Worm (Caenorhabditis elegans) whole organism, L3 larva: ENCODE results near the gene srlf-10.

Source experiments
- R02D3.7 ChIP-seq: fragments of 150-350 bp; optimal IDR thresholded peaks from 2 replicates; lab custom pipeline; 2014; ENCODE audit warnings: missing biosample characterization, missing genetic modification characterization
- aly-2 ChIP-seq: fragments of 150-350 bp; optimal IDR thresholded peaks from 2 replicates; lab custom pipeline; 2014; ENCODE audit warnings: missing biosample characterization, missing genetic modification characterization
- ceh-16 ChIP-seq: sonication (generic microtip); optimal IDR thresholded peaks from 2 replicates; lab custom pipeline; 2017; ENCODE audit warnings: missing biosample characterization, missing genetic modification characterization
- ceh-9 ChIP-seq: sonication (generic microtip); optimal IDR thresholded peaks from 2 replicates; lab custom pipeline; 2018; ENCODE audit warnings: missing biosample characterization, missing genetic modification characterization
- daf-12 ChIP-seq: fragments of 150-350 bp; optimal IDR thresholded peaks from 2 replicates; lab custom pipeline; 2014; ENCODE audit warnings: missing biosample characterization, missing genetic modification reagents, missing genetic modification characterization
- egl-5 ChIP-seq: fragments of 150-350 bp; optimal IDR thresholded peaks from 2 replicates; lab custom pipeline; 2017; ENCODE audit warnings: missing biosample characterization, missing genetic modification reagents, missing genetic modification characterization, inconsistent platforms
- elt-1 ChIP-seq: fragments of 150-350 bp; optimal IDR thresholded peaks from 2 replicates; lab custom pipeline; 2014; ENCODE audit warnings: missing biosample characterization, missing genetic modification characterization
- elt-2 ChIP-seq: sonication (generic microtip); optimal IDR thresholded peaks from 2 replicates; lab custom pipeline; 2016; ENCODE audit warnings: missing genetic modification reagents, mild to moderate bottlenecking, missing genetic modification characterization, missing compliant biosample characterization
- fkh-10 ChIP-seq: sonication (generic microtip); optimal IDR thresholded peaks from 2 replicates; lab custom pipeline; 2017; ENCODE audit warnings: missing biosample characterization, missing genetic modification reagents, missing genetic modification characterization
- fkh-2 ChIP-seq: fragments of 150-350 bp; optimal IDR thresholded peaks from 2 replicates; lab custom pipeline; 2014; ENCODE audit warnings: missing biosample characterization, missing genetic modification reagents, missing genetic modification characterization
- fos-1 ChIP-seq: fragments of 150-350 bp; optimal IDR thresholded peaks from 2 replicates; lab custom pipeline; 2014; ENCODE audit warnings: missing biosample characterization, missing genetic modification characterization
- hmg-11 ChIP-seq: sonication (generic microtip); optimal IDR thresholded peaks from 2 replicates; lab custom pipeline; 2016; ENCODE audit warnings: missing genetic modification characterization, missing compliant biosample characterization
- jun-1 ChIP-seq: fragments of 150-350 bp; optimal IDR thresholded peaks from 2 replicates; lab custom pipeline; 2014; ENCODE audit warnings: missing biosample characterization, missing genetic modification reagents, missing genetic modification characterization
- lin-15B ChIP-seq: fragments of 150-350 bp; optimal IDR thresholded peaks from 2 replicates; lab custom pipeline; 2014; ENCODE audit warnings: missing biosample characterization, missing genetic modification characterization
- lin-39 ChIP-seq: fragments of 150-350 bp; optimal IDR thresholded peaks from 2 replicates; lab custom pipeline; 2018; ENCODE audit warnings: missing biosample characterization, missing genetic modification reagents, missing genetic modification characterization
- mdl-1 ChIP-seq: fragments of 150-350 bp; optimal IDR thresholded peaks from 2 replicates; lab custom pipeline; 2014; ENCODE audit warnings: missing biosample characterization, missing genetic modification characterization
- mml-1 ChIP-seq: fragments of 150-350 bp; sonication (generic microtip); optimal IDR thresholded peaks from 3 replicates; lab custom pipeline; 2014; ENCODE audit warnings: missing biosample characterization, missing genetic modification characterization
- nfya-1 ChIP-seq: sonication (generic microtip); optimal IDR thresholded peaks from 2 replicates; lab custom pipeline; 2017; ENCODE audit warnings: missing genetic modification characterization, mild to moderate bottlenecking, missing compliant biosample characterization, antibody characterized with exemption, moderate library complexity; ENCODE audit not compliant: insufficient read depth
- nhr-11 ChIP-seq: fragments of 150-350 bp; optimal IDR thresholded peaks from 2 replicates; lab custom pipeline; 2014; ENCODE audit warnings: missing biosample characterization, missing genetic modification characterization
- nhr-23 ChIP-seq: fragments of 150-350 bp; optimal IDR thresholded peaks from 2 replicates; lab custom pipeline; 2014; ENCODE audit warnings: missing biosample characterization, missing genetic modification reagents, missing genetic modification characterization
- nhr-43 ChIP-seq: sonication (generic microtip); optimal IDR thresholded peaks from 2 replicates; lab custom pipeline; 2016; ENCODE audit warnings: mild to moderate bottlenecking, missing genetic modification characterization, missing compliant biosample characterization; ENCODE audit not compliant: poor library complexity, severe bottlenecking
- nhr-67 ChIP-seq: fragments of 150-350 bp; optimal IDR thresholded peaks from 2 replicates; lab custom pipeline; 2014; ENCODE audit warnings: missing biosample characterization, missing genetic modification characterization
- nhr-77 ChIP-seq: fragments of 150-350 bp; optimal IDR thresholded peaks from 2 replicates; lab custom pipeline; 2014; ENCODE audit warnings: missing biosample characterization, missing genetic modification characterization
- pha-4 ChIP-seq: fragments of 150-350 bp; optimal IDR thresholded peaks from 2 replicates; lab custom pipeline; 2014; ENCODE audit warnings: missing biosample characterization, missing genetic modification reagents, missing genetic modification characterization
- pqm-1 ChIP-seq: fragments of 150-350 bp; optimal IDR thresholded peaks from 2 replicates; lab custom pipeline; 2017; ENCODE audit warnings: missing biosample characterization, missing genetic modification characterization, inconsistent platforms
- sea-2 ChIP-seq: fragments of 150-350 bp; sonication (generic microtip); optimal IDR thresholded peaks from 4 replicates; lab custom pipeline; 2014; ENCODE audit warnings: missing biosample characterization, missing genetic modification reagents, missing genetic modification characterization
- skn-1 ChIP-seq: fragments of 150-350 bp; optimal IDR thresholded peaks from 2 replicates; lab custom pipeline; 2014; ENCODE audit warnings: missing biosample characterization, missing genetic modification characterization
- snpc-4 ChIP-seq: fragments of 150-350 bp; optimal IDR thresholded peaks from 2 replicates; lab custom pipeline; 2014; ENCODE audit warnings: missing biosample characterization, missing genetic modification characterization
- unc-62 ChIP-seq: fragments of 150-350 bp; sonication (generic microtip); optimal IDR thresholded peaks from 4 replicates; lab custom pipeline; 2014; ENCODE audit warnings: missing biosample characterization, missing genetic modification reagents, missing genetic modification characterization
- ztf-11 ChIP-seq: fragments of 150-350 bp; optimal IDR thresholded peaks from 2 replicates; lab custom pipeline; 2014; ENCODE audit warnings: missing biosample characterization, missing genetic modification characterization

Gene srlf-10

DNA sequence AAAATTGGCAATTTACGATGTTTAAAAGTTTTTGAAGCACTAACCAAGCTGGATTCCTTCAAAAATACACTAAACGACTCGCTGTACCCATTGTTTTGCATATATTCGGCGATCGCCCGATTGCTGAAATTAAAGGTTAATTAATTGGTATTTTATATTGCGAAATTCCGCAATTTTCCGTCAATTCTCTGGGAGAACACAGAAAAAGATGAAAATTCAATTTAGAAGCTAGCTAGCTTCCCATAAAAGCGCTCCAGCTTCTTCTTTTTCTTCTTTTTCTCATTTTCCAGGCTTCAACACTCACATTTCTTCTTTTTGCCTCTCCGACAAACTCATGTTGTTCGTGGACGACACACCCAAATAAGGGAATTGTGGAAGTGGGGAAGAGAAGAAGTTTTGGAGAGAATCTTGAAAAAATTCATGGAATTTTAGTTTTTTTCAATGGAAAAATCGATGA, 25.7 kb upstream of the srlf-10 start, which contains the start of gene lis-1:
TSS of gene lis-1 (minus strand) at position 407 of the 457 bp plus-strand sequence.
- TF ChIP-seq nfya-1 (peak; percentile 5), unc-62 (no peak), ceh-16 (no peak), mdl-1 (no peak), elt-1 (tag; lab: Kevin White, UChicago) (no peak), aly-2 (no peak), nhr-11 (tag; lab: Kevin White, UChicago) (no peak)

DNA sequence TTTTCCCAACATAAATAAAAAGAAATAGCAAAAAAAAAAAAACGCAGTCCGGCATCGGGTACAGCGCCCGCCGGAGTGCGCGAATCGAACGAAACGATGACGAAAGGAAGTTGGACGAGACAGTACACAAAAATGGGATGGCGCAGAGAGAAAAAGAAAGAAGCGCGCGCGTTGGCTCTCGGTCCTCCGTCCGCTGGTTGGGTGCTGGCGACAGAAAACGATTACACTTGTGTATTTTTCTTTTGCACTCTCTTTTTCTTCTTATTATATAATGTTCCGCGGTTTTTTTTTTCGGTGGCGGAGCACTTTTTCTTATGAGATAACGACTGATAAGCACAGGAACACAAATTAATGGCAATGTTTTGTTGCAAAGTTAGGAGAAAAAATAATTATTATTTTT, 24.8 kb upstream of the srlf-10 start:
- TF ChIP-seq egl-5 (tag; lab: Kevin White, UChicago) (peak; percentile 9), pqm-1 (tag; lab: Kevin White, UChicago) (peak; percentile 62), nfya-1 (peak; percentile 93), pha-4 (tag; lab: Kevin White, UChicago) (peak; percentile 55), nhr-23 (tag; lab: Kevin White, UChicago) (no peak), daf-12 (tag; lab: Kevin White, UChicago) (no peak), mml-1 (tag; lab: Kevin White, UChicago) (no peak), jun-1 (tag; lab: Kevin White, UChicago) (peak; percentile 55), hmg-11 (tag; lab: Kevin White, UChicago) (peak; percentile 97), lin-15B (tag; lab: Kevin White, UChicago) (peak; percentile 27), snpc-4 (peak; percentile 56), fkh-10 (GFP tag; lab: Kevin White, UChicago) (no peak), ceh-16 (no peak), nhr-43 (tag; lab: Kevin White, UChicago) (peak; percentile 7), lin-39 (peak; percentile 91), fkh-2 (tag; lab: Kevin White, UChicago) (no peak), skn-1 (peak; percentile 76), sea-2 (GFP tag; lab: Kevin White, UChicago) (no peak), elt-2 (tag; lab: Kevin White, UChicago) (peak; percentile 93)

DNA sequence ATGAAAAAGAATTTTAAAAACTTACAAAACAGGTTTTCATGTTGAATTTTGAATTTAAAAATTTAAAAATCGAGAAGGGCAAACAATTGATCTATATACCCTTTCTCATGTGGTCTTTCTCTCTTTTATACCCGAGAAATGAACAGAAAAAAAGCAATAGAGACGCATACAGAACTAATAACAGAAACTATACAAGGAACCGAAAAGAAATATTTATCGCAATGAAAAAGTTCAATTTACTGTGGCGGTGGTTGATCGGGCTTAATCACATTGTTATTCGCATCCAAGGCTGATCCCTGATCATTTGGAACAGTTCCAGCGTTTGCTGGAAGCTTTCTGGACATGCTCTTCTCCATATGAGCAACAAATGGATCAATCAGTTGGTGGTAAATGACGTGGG, 23.8 kb upstream of the srlf-10 start, which contains the start of gene T03F6.10:
TSS of gene T03F6.10 (minus strand) at position 101 of the 400 bp plus-strand sequence.
- TF ChIP-seq lin-39: no peak
- TF ChIP-seq skn-1: no peak
- TF ChIP-seq fkh-2 (tag; lab: Kevin White, UChicago): no peak
- no peak for TF ChIP-seq elt-2 (tag; lab: Kevin White, UChicago)
- TF ChIP-seq fos-1: no peak
- TF ChIP-seq ztf-11 (tag; lab: Kevin White, UChicago): no peak
- TF ChIP-seq nhr-67 (tag; lab: Kevin White, UChicago): no peak
- TF ChIP-seq nhr-77 (tag; lab: Kevin White, UChicago): no peak
- no peak for TF ChIP-seq lin-15B (tag; lab: Kevin White, UChicago)
- TF ChIP-seq, all 47 proteins: peak for 0

DNA sequence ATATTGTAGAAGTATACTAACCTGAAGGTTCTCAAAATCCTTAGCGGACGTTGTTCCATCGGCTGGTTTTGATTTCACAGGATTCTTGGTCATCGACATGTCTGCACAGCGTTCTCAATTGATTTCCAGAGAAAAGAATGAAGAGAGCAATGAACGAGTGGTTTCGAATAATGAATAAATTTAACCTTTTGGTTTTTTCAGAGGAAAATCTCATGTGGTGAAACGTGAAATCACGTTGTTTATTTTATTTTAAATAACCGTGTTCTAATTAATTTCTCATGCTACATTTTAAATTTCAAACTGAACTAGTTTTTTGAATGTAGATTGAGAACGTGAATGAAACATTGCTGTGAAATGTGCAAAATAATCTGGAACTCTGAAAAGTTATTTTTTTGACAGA, 21.8 kb upstream of the srlf-10 start, which contains the start of gene T03F6.6:
TSS of gene T03F6.6 (minus strand) at position 101 of the 400 bp plus-strand sequence.
- TF ChIP-seq skn-1 (no peak), fkh-10 (GFP tag; lab: Kevin White, UChicago) (no peak), nhr-43 (tag; lab: Kevin White, UChicago) (no peak), R02D3.7 (tag; lab: Kevin White, UChicago) (no peak), nfya-1 (no peak), fos-1 (no peak), nhr-11 (tag; lab: Kevin White, UChicago) (no peak), ceh-9 (tag; lab: Kevin White, UChicago) (no peak), snpc-4 (no peak), fkh-2 (tag; lab: Kevin White, UChicago) (no peak), egl-5 (tag; lab: Kevin White, UChicago) (no peak), hmg-11 (tag; lab: Kevin White, UChicago) (no peak)

DNA sequence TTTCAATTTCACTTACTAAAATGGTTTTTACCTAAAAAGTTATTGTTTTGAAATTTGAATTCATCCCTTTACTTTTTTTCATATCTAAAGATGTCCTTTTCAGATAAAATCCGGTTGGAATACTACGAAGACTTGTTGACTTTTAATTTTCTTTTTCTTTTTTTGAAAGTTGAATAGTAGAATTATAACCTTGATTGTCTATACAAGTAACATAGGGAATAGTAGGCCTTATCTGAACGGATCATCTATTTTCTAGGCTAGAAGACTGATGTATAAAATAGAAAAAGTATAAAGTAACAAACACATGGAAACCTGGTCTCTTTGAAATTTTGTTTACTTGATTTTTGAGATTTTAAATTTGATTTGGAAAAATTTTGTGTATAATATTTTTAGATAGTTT, 21.1 kb upstream of the srlf-10 start:
- TF ChIP-seq elt-1 (tag; lab: Kevin White, UChicago): peak; percentile 96
- no peak for TF ChIP-seq R02D3.7 (tag; lab: Kevin White, UChicago)

DNA sequence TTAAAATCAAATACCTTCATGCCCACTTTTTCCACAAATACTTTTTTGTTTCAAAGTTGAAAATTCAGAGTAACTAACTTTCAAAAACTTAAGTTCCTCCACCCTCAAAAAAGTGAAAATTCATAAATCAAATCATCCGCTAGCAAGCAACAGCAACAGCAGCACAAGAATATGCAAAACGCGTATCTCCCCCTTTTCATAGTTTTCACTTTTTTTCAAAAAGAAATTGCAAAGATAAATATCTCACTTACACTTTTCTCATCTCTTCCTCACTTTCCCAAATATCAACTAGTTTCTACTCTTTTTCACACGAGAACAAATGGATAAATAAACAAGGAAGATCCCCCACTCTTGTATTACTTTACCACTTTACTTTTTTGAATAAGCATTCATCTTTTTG, 20.3 kb upstream of the srlf-10 start:
- peak; percentile 7 for TF ChIP-seq pha-4 (tag; lab: Kevin White, UChicago)
- no peak for TF ChIP-seq skn-1
